Fruit fly (Drosophila melanogaster) whole organism, embryonic: Measurements from ENCODE around the gene Adgf-D.
A peak's percentile ranks its signal among the peaks of the same experiment; 100 is the strongest.

Source experiments
- Asciz ChIP-seq: fragments of 200-800 bp; sonication (Bioruptor generic); optimal IDR thresholded peaks from 2 replicates; lab custom pipeline; 2017; ENCODE audit warnings: missing biosample characterization, mild to moderate bottlenecking, missing genetic modification characterization, missing genetic modification reagents
- Atf3 ChIP-seq: fragments of 200-800 bp; sonication (Bioruptor generic); optimal IDR thresholded peaks from 3 replicates; lab custom pipeline; 2016; ENCODE audit warnings: missing biosample characterization, missing genetic modification characterization
- BEAF-32 ChIP-seq: fragments of 200-800 bp; sonication (Bioruptor generic); optimal IDR thresholded peaks from 3 replicates; lab custom pipeline; 2017; ENCODE audit warnings: missing biosample characterization, missing genetic modification characterization, mild to moderate bottlenecking, moderate library complexity, missing genetic modification reagents
- CG11456 ChIP-seq: fragments of 200-800 bp; sonication (Bioruptor generic); IDR thresholded peaks from 3 replicates; pipeline ENCODE4 v1.3.6; 2022; ENCODE audit warnings: missing biosample characterization, missing genetic modification characterization
- CG11504 ChIP-seq: fragments of 200-800 bp; sonication (Bioruptor generic); optimal IDR thresholded peaks from 3 replicates; lab custom pipeline; 2019; ENCODE audit warnings: missing biosample characterization, mild to moderate bottlenecking, missing genetic modification characterization, moderate library complexity
- CG13287 ChIP-seq: fragments of 200-800 bp; sonication (Bioruptor generic); IDR thresholded peaks from 2 replicates; pipeline ENCODE4 v1.3.6; 2022; ENCODE audit warnings: missing biosample characterization, missing genetic modification characterization; ENCODE audit not compliant: partially characterized antibody
- CG13424 ChIP-seq: fragments of 200-800 bp; sonication (Bioruptor generic); optimal IDR thresholded peaks from 2 replicates; lab custom pipeline; 2019; ENCODE audit warnings: missing biosample characterization, mild to moderate bottlenecking, missing genetic modification characterization, moderate library complexity
- CG13894 ChIP-seq: fragments of 200-800 bp; sonication (Bioruptor generic); optimal IDR thresholded peaks from 3 replicates; lab custom pipeline; 2018; ENCODE audit warnings: missing biosample characterization, mild to moderate bottlenecking, missing genetic modification characterization, moderate library complexity
- CG14710 ChIP-seq: fragments of 200-800 bp; sonication (Bioruptor generic); optimal IDR thresholded peaks from 3 replicates; lab custom pipeline; 2019; ENCODE audit warnings: missing biosample characterization, mild to moderate bottlenecking, missing genetic modification characterization, moderate library complexity
- CG2889 ChIP-seq: fragments of 200-800 bp; sonication (Bioruptor generic); IDR thresholded peaks from 3 replicates; pipeline ENCODE4 v1.3.6; 2022; ENCODE audit warnings: missing biosample characterization, missing genetic modification characterization
- CG31224 ChIP-seq: fragments of 200-800 bp; sonication (Bioruptor generic); IDR thresholded peaks from 2 replicates; pipeline ENCODE4 v1.3.6; 2022; ENCODE audit warnings: missing biosample characterization, missing genetic modification characterization
- CG31388 ChIP-seq: fragments of 200-800 bp; sonication (Bioruptor generic); optimal IDR thresholded peaks from 2 replicates; lab custom pipeline; 2016; ENCODE audit warnings: missing biosample characterization, missing genetic modification characterization
- CG3995 ChIP-seq: fragments of 200-800 bp; sonication (Bioruptor generic); optimal IDR thresholded peaks from 3 replicates; lab custom pipeline; 2016; ENCODE audit warnings: missing biosample characterization, missing genetic modification characterization
- CG7786 ChIP-seq: fragments of 200-800 bp; sonication (Bioruptor generic); optimal IDR thresholded peaks from 2 replicates; lab custom pipeline; 2016; ENCODE audit warnings: missing biosample characterization, missing genetic modification characterization
- CG7987 ChIP-seq: fragments of 200-800 bp; sonication (Bioruptor generic); optimal IDR thresholded peaks from 2 replicates; lab custom pipeline; 2018; ENCODE audit warnings: missing biosample characterization, mild to moderate bottlenecking, missing genetic modification characterization, moderate library complexity
- CG8359 ChIP-seq: fragments of 200-800 bp; sonication (Bioruptor generic); optimal IDR thresholded peaks from 2 replicates; lab custom pipeline; 2017; ENCODE audit warnings: missing biosample characterization, mild to moderate bottlenecking, missing genetic modification characterization, borderline replicate concordance
- CG8944 ChIP-seq: fragments of 200-800 bp; sonication (Bioruptor generic); optimal IDR thresholded peaks from 3 replicates; lab custom pipeline; 2016; ENCODE audit warnings: missing biosample characterization, missing genetic modification characterization
- CHES-1-like ChIP-seq: fragments of 200-800 bp; sonication (Bioruptor generic); optimal IDR thresholded peaks from 2 replicates; lab custom pipeline; 2016; ENCODE audit warnings: missing biosample characterization, missing genetic modification characterization
- E2f2 ChIP-seq: fragments of 200-800 bp; sonication (Bioruptor generic); IDR thresholded peaks from 2 replicates; pipeline ENCODE4 v1.3.6; 2022; ENCODE audit warnings: missing biosample characterization, missing genetic modification characterization
- Eip74EF ChIP-seq, 2 experiments: fragments of 200-800 bp in 1 of 2; fragments of >200 bp in 1 of 2; sonication (Bioruptor generic) in 1 of 2; optimal IDR thresholded peaks; 2 replicates each; lab custom pipeline; 2017 to 2019; ENCODE audit warnings: missing biosample characterization in 2 of 2, missing genetic modification characterization in 2 of 2, mild to moderate bottlenecking in 1 of 2, moderate library complexity in 1 of 2
- HHEX ChIP-seq: fragments of 200-800 bp; sonication (Bioruptor generic); optimal IDR thresholded peaks from 3 replicates; lab custom pipeline; 2017; ENCODE audit warnings: missing biosample characterization, mild to moderate bottlenecking, missing genetic modification characterization, missing genetic modification reagents
- HmgD ChIP-seq: fragments of 200-800 bp; sonication (Bioruptor generic); optimal IDR thresholded peaks from 3 replicates; lab custom pipeline; 2016; ENCODE audit warnings: missing biosample characterization, missing genetic modification characterization
- Hr39 ChIP-seq: fragments of >200 bp; optimal IDR thresholded peaks from 2 replicates; lab custom pipeline; 2017
- Hr51 ChIP-seq, 2 experiments: fragments of 200-800 bp; sonication (Bioruptor generic); optimal IDR thresholded peaks; 2 replicates in 1 of 2; 3 replicates in 1 of 2; lab custom pipeline; 2016 to 2018; ENCODE audit warnings: missing biosample characterization in 2 of 2, missing genetic modification characterization in 2 of 2, mild to moderate bottlenecking in 1 of 2, moderate library complexity in 1 of 2
- Med ChIP-seq: fragments of 200-800 bp; sonication (Bioruptor generic); peaks from one replicate; lab custom pipeline; 2016; ENCODE audit warnings: missing biosample characterization, missing genetic modification characterization, mild to moderate bottlenecking, inconsistent platforms, moderate library complexity
- Oaz ChIP-seq: fragments of 200-800 bp; sonication (Bioruptor generic); IDR thresholded peaks from 2 replicates; pipeline ENCODE4 v1.3.6; 2022; ENCODE audit warnings: missing biosample characterization, missing genetic modification characterization
- Optix ChIP-seq: fragments of 200-800 bp; sonication (Bioruptor generic); IDR thresholded peaks from 3 replicates; pipeline ENCODE4 v1.3.6; 2022; ENCODE audit warnings: missing biosample characterization, missing genetic modification characterization
- Ptx1 ChIP-seq: fragments of 200-800 bp; sonication (Bioruptor generic); IDR thresholded peaks from 2 replicates; pipeline ENCODE4 v1.3.6; 2022; ENCODE audit warnings: missing biosample characterization, missing genetic modification characterization
- Sox102F ChIP-seq: fragments of 200-800 bp; sonication (Bioruptor generic); optimal IDR thresholded peaks from 2 replicates; lab custom pipeline; 2018; ENCODE audit warnings: missing biosample characterization, mild to moderate bottlenecking, missing genetic modification characterization, moderate library complexity
- Tbp ChIP-seq: fragments of >200 bp; optimal IDR thresholded peaks from 2 replicates; lab custom pipeline; 2018; ENCODE audit warnings: missing biosample characterization, missing genetic modification characterization
- az2 ChIP-seq: fragments of 200-800 bp; sonication (Bioruptor generic); optimal IDR thresholded peaks from 3 replicates; lab custom pipeline; 2016; ENCODE audit warnings: missing biosample characterization, missing genetic modification characterization
- caup ChIP-seq: fragments of 200-800 bp; sonication (Bioruptor generic); optimal IDR thresholded peaks from 3 replicates; lab custom pipeline; 2017; ENCODE audit warnings: missing biosample characterization, mild to moderate bottlenecking, missing genetic modification characterization, moderate library complexity; ENCODE audit not compliant: severe bottlenecking
- chif ChIP-seq, 2 experiments: fragments of 200-800 bp; sonication (Bioruptor generic); optimal IDR thresholded peaks; 3 replicates each; lab custom pipeline; 2016; ENCODE audit warnings: missing biosample characterization in 2 of 2, missing genetic modification characterization in 2 of 2
- dimm ChIP-seq: fragments of 200-800 bp; sonication (Bioruptor generic); IDR thresholded peaks from 2 replicates; pipeline ENCODE4 v1.3.6; 2022; ENCODE audit warnings: missing biosample characterization, missing genetic modification characterization
- dpn ChIP-seq, 2 experiments: fragments of 200-800 bp; sonication (Bioruptor generic); optimal IDR thresholded peaks; 3 replicates each; lab custom pipeline; 2016; ENCODE audit warnings: missing biosample characterization in 2 of 2, missing genetic modification characterization in 2 of 2
- gcm ChIP-seq: fragments of 200-800 bp; sonication (Bioruptor generic); optimal IDR thresholded peaks from 2 replicates; lab custom pipeline; 2019; ENCODE audit warnings: missing biosample characterization, mild to moderate bottlenecking, missing genetic modification characterization, moderate library complexity
- gt ChIP-seq: fragments of 200-800 bp; sonication (Bioruptor generic); IDR thresholded peaks from 2 replicates; pipeline ENCODE4 v1.3.6; 2022; ENCODE audit warnings: missing biosample characterization, missing genetic modification characterization
- kay ChIP-seq: fragments of 200-800 bp; sonication (Bioruptor generic); optimal IDR thresholded peaks from 2 replicates; lab custom pipeline; 2016; ENCODE audit warnings: missing biosample characterization, missing genetic modification characterization
- nau ChIP-seq: fragments of 200-800 bp; sonication (Bioruptor generic); optimal IDR thresholded peaks from 3 replicates; lab custom pipeline; 2017; ENCODE audit warnings: missing biosample characterization, mild to moderate bottlenecking, missing genetic modification characterization, missing genetic modification reagents
- org-1 ChIP-seq: fragments of 200-800 bp; sonication (Bioruptor generic); optimal IDR thresholded peaks from 2 replicates; lab custom pipeline; 2017; ENCODE audit warnings: missing biosample characterization, missing genetic modification characterization
- pita ChIP-seq: fragments of 200-800 bp; sonication (Bioruptor generic); optimal IDR thresholded peaks from 2 replicates; lab custom pipeline; 2017; ENCODE audit warnings: missing biosample characterization, mild to moderate bottlenecking, missing genetic modification characterization
- psq ChIP-seq: fragments of 200-800 bp; sonication (Bioruptor generic); optimal IDR thresholded peaks from 2 replicates; lab custom pipeline; 2017; ENCODE audit warnings: missing biosample characterization, missing genetic modification characterization
- tio ChIP-seq: fragments of 200-800 bp; sonication (Bioruptor generic); optimal IDR thresholded peaks from 2 replicates; lab custom pipeline; 2017; ENCODE audit warnings: missing biosample characterization, missing genetic modification characterization, inconsistent platforms
- unc-4 ChIP-seq: fragments of 200-800 bp; sonication (Bioruptor generic); IDR thresholded peaks from 2 replicates; pipeline ENCODE4 v1.3.6; 2022; ENCODE audit warnings: missing biosample characterization, missing genetic modification characterization; ENCODE audit not compliant: partially characterized antibody
- unpg ChIP-seq: fragments of 200-800 bp; sonication (Bioruptor generic); optimal IDR thresholded peaks from 3 replicates; lab custom pipeline; 2018; ENCODE audit warnings: missing biosample characterization, mild to moderate bottlenecking, missing genetic modification characterization, moderate library complexity
- usp ChIP-seq: fragments of >200 bp; optimal IDR thresholded peaks from 2 replicates; lab custom pipeline; 2017; ENCODE audit warnings: missing biosample characterization, missing genetic modification characterization
- vvl ChIP-seq: fragments of 200-800 bp; sonication (Bioruptor generic); IDR thresholded peaks from 2 replicates; pipeline ENCODE4 v1.3.6; 2022; ENCODE audit warnings: missing biosample characterization, missing genetic modification characterization
- z ChIP-seq: fragments of 200-800 bp; sonication (Bioruptor generic); IDR thresholded peaks from 3 replicates; pipeline ENCODE4 v1.3.6; 2022; ENCODE audit warnings: missing biosample characterization, missing genetic modification characterization
- zfh2 ChIP-seq: fragments of 200-800 bp; sonication (Bioruptor generic); optimal IDR thresholded peaks from 2 replicates; lab custom pipeline; 2016; ENCODE audit warnings: missing biosample characterization, missing genetic modification characterization

Adgf-D gene

DNA sequence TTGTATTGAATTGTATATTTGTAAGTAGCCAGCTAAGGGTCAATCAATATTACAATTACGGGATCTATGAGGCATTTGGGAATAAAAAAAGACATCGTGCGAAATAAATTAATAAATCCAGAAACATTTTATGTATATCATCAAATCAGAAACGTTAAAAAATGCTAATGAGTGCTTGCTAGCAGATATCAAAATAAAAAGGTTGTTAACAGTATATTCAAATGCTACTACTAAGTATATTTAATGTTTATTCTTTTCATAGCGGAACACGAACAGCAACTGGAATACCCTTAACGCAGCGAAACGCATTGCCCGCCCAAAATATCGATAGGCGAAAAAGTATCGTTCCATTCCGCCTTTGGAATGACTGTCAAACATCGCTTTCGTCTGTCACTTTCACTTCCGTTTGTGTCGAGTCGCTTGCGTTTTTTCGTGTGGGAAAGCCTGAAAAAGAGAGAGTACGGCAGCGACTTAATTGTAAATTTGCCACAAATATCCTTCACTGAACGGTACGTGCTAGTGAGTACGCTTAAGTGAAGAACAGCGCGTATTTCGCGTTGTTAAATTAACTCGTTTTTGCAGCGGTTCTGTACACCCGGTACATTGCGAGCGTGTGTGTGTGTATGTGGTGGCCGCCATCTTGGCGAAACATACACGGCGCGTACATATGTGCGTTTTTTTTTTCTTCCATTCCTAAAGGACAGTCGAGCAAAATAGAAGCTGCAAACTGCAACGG is 44.1 kb downstream of the Adgf-D start, which contains the start of gene B52 (continued):
- TF ChIP-seq CHES-1-like (GFP tag; lab: Kevin White, UChicago) (peak; percentile 49), usp (GFP tag; lab: Kevin White, UChicago) (no peak), CG3995 (GFP tag; lab: Kevin White, UChicago) (peak; percentile 51), caup (GFP tag; lab: Kevin White, UChicago) (peak; percentile 88), unpg (GFP tag; lab: Kevin White, UChicago) (peak; percentile 63), gt (GFP tag; lab: Robert Waterston, UW) (no peak), Optix (GFP tag; lab: Robert Waterston, UW) (0 out of 3 replicates have a peak, but pooled peaks have one; percentile 22), org-1 (GFP tag; lab: Kevin White, UChicago) (peak; percentile 44), HHEX (peak; percentile 74), psq (GFP tag; lab: Kevin White, UChicago) (no peak), kay (no peak), tio (GFP tag; lab: Kevin White, UChicago) (peak; percentile 68), CG14710 (peak; percentile 35), CG7987 (GFP tag; lab: Kevin White, UChicago) (peak; percentile 93), Ptx1 (GFP tag; lab: Robert Waterston, UW) (peak; percentile 59), zfh2 (peak; percentile 53), CG31388 (no peak), CG2889 (GFP tag; lab: Robert Waterston, UW) (0 out of 3 replicates have a peak, but pooled peaks have one; percentile 42), Hr51 (GFP tag; optimal IDR thresholded peaks at IDR 0.05; lab: Kevin White, UChicago) (peak in 1 of 2 experiments; percentile 0), vvl (GFP tag; lab: Robert Waterston, UW) (peak; percentile 80), CG8359 (GFP tag; lab: Kevin White, UChicago) (peak; percentile 51), CG31224 (peak; percentile 43), CG8944 (GFP tag; lab: Kevin White, UChicago) (no peak), Sox102F (GFP tag; lab: Kevin White, UChicago) (no peak), CG7786 (peak; percentile 21), HmgD (peak; percentile 45), Asciz (GFP tag; lab: Kevin White, UChicago) (peak; percentile 71), BEAF-32 (GFP tag; lab: Kevin White, UChicago) (peak; percentile 73), CG11456 (GFP tag; lab: Robert Waterston, UW) (peak; percentile 87), CG11504 (tag; lab: Kevin White, UChicago) (no peak), Oaz (GFP tag; lab: Robert Waterston, UW) (0 out of 2 replicates have a peak, but pooled peaks have one; percentile 9), z (no peak), Hr39 (lab: Kevin White, UChicago) (no peak), CG13424 (peak; percentile 17), Med (GFP tag; lab: Kevin White, UChicago) (peak; percentile 97), Atf3 (GFP tag; lab: Kevin White, UChicago) (no peak), Eip74EF (GFP tag; optimal IDR thresholded peaks at IDR 0.05; lab: Kevin White, UChicago) (no peak), gcm (GFP tag; lab: Kevin White, UChicago) (peak; percentile 78), chif (GFP tag; optimal IDR thresholded peaks at IDR 0.05; lab: Kevin White, UChicago) (no peak), CG13287 (GFP tag; lab: Robert Waterston, UW) (0 out of 2 replicates have a peak, but pooled peaks have one; percentile 35), dpn (GFP tag; optimal IDR thresholded peaks at IDR 0.05; lab: Kevin White, UChicago) (peak; percentile 32 to 51), nau (GFP tag; lab: Kevin White, UChicago) (no peak), E2f2 (GFP tag; lab: Robert Waterston, UW) (peak; percentile 50; the same call in 1 of the 2 replicates), az2 (GFP tag; lab: Kevin White, UChicago) (peak; percentile 15), CG13894 (tag; lab: Kevin White, UChicago) (no peak), dimm (no peak), pita (no peak), Tbp (GFP tag; lab: Kevin White, UChicago) (no peak), unc-4 (GFP tag; lab: Robert Waterston, UW) (peak; percentile 45; the same call in 1 of the 2 replicates)
